Fruit fly (Drosophila melanogaster) whole organism, wandering third instar larva: ENCODE data around the gene CG31093.

Experiments used
- Abd-B ChIP-seq: fragments of >200 bp; optimal IDR thresholded peaks from 2 replicates; lab custom pipeline; 2017; ENCODE audit warnings: missing biosample characterization, missing genetic modification characterization
- CG32264 ChIP-seq: fragments of 200-800 bp; sonication (Bioruptor generic); optimal IDR thresholded peaks from 2 replicates; lab custom pipeline; 2016; ENCODE audit warnings: missing biosample characterization, missing genetic modification characterization
- CG9705 ChIP-seq: fragments of 200-800 bp; sonication (Bioruptor generic); optimal IDR thresholded peaks from 2 replicates; lab custom pipeline; 2018; ENCODE audit warnings: missing biosample characterization, mild to moderate bottlenecking, missing genetic modification characterization
- CrebA ChIP-seq: fragments of 200-800 bp; sonication (Bioruptor generic); optimal IDR thresholded peaks from 2 replicates; lab custom pipeline; 2016; ENCODE audit warnings: missing biosample characterization, mild to moderate bottlenecking, missing genetic modification characterization, borderline replicate concordance
- Dfd ChIP-seq: fragments of >200 bp; optimal IDR thresholded peaks from 2 replicates; lab custom pipeline; 2017; ENCODE audit warnings: missing biosample characterization, missing genetic modification characterization
- Dif ChIP-seq: fragments of 200-275, 200-300 bp; sonication (Bioruptor generic); optimal IDR thresholded peaks from 2 replicates; lab custom pipeline; 2018; ENCODE audit warnings: missing biosample characterization, missing genetic modification characterization; ENCODE audit not compliant: partially characterized antibody
- GATAd ChIP-seq: sonication (Bioruptor generic); optimal IDR thresholded peaks from 2 replicates; lab custom pipeline; 2016; ENCODE audit warnings: missing biosample characterization, missing genetic modification characterization
- HLH106 ChIP-seq: fragments of 200-800 bp; optimal IDR thresholded peaks from 3 replicates; lab custom pipeline; 2019; ENCODE audit warnings: missing biosample characterization, mild to moderate bottlenecking, missing genetic modification characterization, moderate library complexity
- Hnf4 ChIP-seq: fragments of 200-800 bp; sonication (Bioruptor generic); optimal IDR thresholded peaks from 2 replicates; lab custom pipeline; 2016; ENCODE audit warnings: missing biosample characterization, mild to moderate bottlenecking, missing genetic modification characterization
- Hr83 ChIP-seq: fragments of 200-300 bp; sonication (Bioruptor generic); optimal IDR thresholded peaks from 2 replicates; lab custom pipeline; 2016; ENCODE audit warnings: missing biosample characterization, mild to moderate bottlenecking, missing genetic modification characterization, moderate library complexity; ENCODE audit not compliant: poor library complexity, severe bottlenecking
- Jra ChIP-seq: sonication (Bioruptor generic); optimal IDR thresholded peaks from 2 replicates; lab custom pipeline; 2016; ENCODE audit warnings: missing biosample characterization, missing genetic modification characterization
- Myc ChIP-seq: fragments of >200 bp; optimal IDR thresholded peaks from 2 replicates; lab custom pipeline; 2017
- N ChIP-seq: fragments of >200 bp; optimal IDR thresholded peaks from 2 replicates; lab custom pipeline; 2018; ENCODE audit warnings: missing biosample characterization, missing external identifiers, missing genetic modification characterization
- OdsH ChIP-seq: fragments of 200-800 bp; sonication (Bioruptor generic); optimal IDR thresholded peaks from 2 replicates; lab custom pipeline; 2016; ENCODE audit warnings: missing biosample characterization, mild to moderate bottlenecking, missing genetic modification characterization
- Rel ChIP-seq, 2 experiments: fragments of 200-800 bp; sonication (Bioruptor generic) in 1 of 2; optimal IDR thresholded peaks; 2 replicates in 1 of 2; 3 replicates in 1 of 2; lab custom pipeline; 2016 to 2019; ENCODE audit warnings: mild to moderate bottlenecking in 2 of 2, missing biosample characterization in 2 of 2, missing genetic modification characterization in 2 of 2, moderate library complexity in 1 of 2
- Sp1 ChIP-seq: fragments of 200-800 bp; sonication (Bioruptor generic); optimal IDR thresholded peaks from 3 replicates; lab custom pipeline; 2019; ENCODE audit warnings: missing biosample characterization, mild to moderate bottlenecking, missing genetic modification characterization, moderate library complexity
- br ChIP-seq: fragments of 200-800 bp; sonication (Bioruptor generic); optimal IDR thresholded peaks from 2 replicates; lab custom pipeline; 2016; ENCODE audit warnings: missing biosample characterization, missing genetic modification characterization
- brk ChIP-seq: fragments of 200-800 bp; sonication (Bioruptor generic); optimal IDR thresholded peaks from 2 replicates; lab custom pipeline; 2016; ENCODE audit warnings: missing biosample characterization, mild to moderate bottlenecking, missing genetic modification characterization
- dl ChIP-seq, 2 experiments: fragments of 175-275, 200-275 bp in 1 of 2; fragments of 200-275 bp in 1 of 2; sonication (Bioruptor generic); optimal IDR thresholded peaks; lab custom pipeline; 2018; ENCODE audit warnings: mild to moderate bottlenecking in 2 of 2, missing biosample characterization in 2 of 2, missing genetic modification characterization in 2 of 2, moderate library complexity in 2 of 2; ENCODE audit not compliant: partially characterized antibody in 2 of 2, insufficient read depth in 1 of 2
- dmrt93B ChIP-seq: fragments of 200-800 bp; sonication (Bioruptor generic); optimal IDR thresholded peaks from 2 replicates; lab custom pipeline; 2018; ENCODE audit warnings: missing biosample characterization, mild to moderate bottlenecking, missing genetic modification characterization
- ey ChIP-seq: fragments of 200-800 bp; sonication (Bioruptor generic); optimal IDR thresholded peaks from 2 replicates; lab custom pipeline; 2016; ENCODE audit warnings: missing biosample characterization, missing genetic modification characterization
- foxo ChIP-seq, 2 experiments: fragments of 200-800 bp; sonication (Bioruptor generic); optimal IDR thresholded peaks; 2 replicates in 1 of 2; 3 replicates in 1 of 2; lab custom pipeline; 2016 to 2017; ENCODE audit warnings: missing biosample characterization in 2 of 2, missing genetic modification characterization in 2 of 2
- fru ChIP-seq: fragments of 200-800 bp; sonication (Bioruptor generic); optimal IDR thresholded peaks from 3 replicates; lab custom pipeline; 2016; ENCODE audit warnings: missing biosample characterization, mild to moderate bottlenecking, missing genetic modification characterization
- h ChIP-seq: fragments of 200-800 bp; sonication (Bioruptor generic); optimal IDR thresholded peaks from 3 replicates; lab custom pipeline; 2016; ENCODE audit warnings: missing biosample characterization, mild to moderate bottlenecking, missing genetic modification characterization
- jim ChIP-seq: fragments of 175-275, 200-325 bp; sonication (Bioruptor generic); optimal IDR thresholded peaks from 2 replicates; lab custom pipeline; 2016; ENCODE audit warnings: missing biosample characterization, mild to moderate bottlenecking, missing genetic modification characterization
- lola ChIP-seq: fragments of >200 bp; optimal IDR thresholded peaks from 2 replicates; lab custom pipeline; 2017; ENCODE audit warnings: missing biosample characterization, missing genetic modification characterization
- pan ChIP-seq: fragments of >200 bp; optimal IDR thresholded peaks from 2 replicates; lab custom pipeline; 2017
- psq ChIP-seq: fragments of 200-800 bp; sonication (Bioruptor generic); optimal IDR thresholded peaks from 3 replicates; lab custom pipeline; 2017; ENCODE audit warnings: missing biosample characterization, mild to moderate bottlenecking, missing genetic modification characterization, moderate library complexity
- rgr ChIP-seq: fragments of 200-800 bp; sonication (Bioruptor generic); optimal IDR thresholded peaks from 3 replicates; lab custom pipeline; 2016; ENCODE audit warnings: missing biosample characterization, mild to moderate bottlenecking, missing genetic modification characterization
- sv ChIP-seq: fragments of 200-800 bp; sonication (Bioruptor generic); optimal IDR thresholded peaks from 3 replicates; lab custom pipeline; 2016; ENCODE audit warnings: missing biosample characterization, missing genetic modification characterization
- tai ChIP-seq: sonication (Bioruptor generic); optimal IDR thresholded peaks from 2 replicates; lab custom pipeline; 2016; ENCODE audit warnings: missing biosample characterization, missing genetic modification characterization
- usp ChIP-seq: fragments of >200 bp; optimal IDR thresholded peaks from 2 replicates; lab custom pipeline; 2017; ENCODE audit warnings: missing biosample characterization, missing genetic modification characterization
- woc ChIP-seq: sonication (Bioruptor generic); optimal IDR thresholded peaks from 2 replicates; lab custom pipeline; 2016; ENCODE audit warnings: missing biosample characterization, mild to moderate bottlenecking, missing genetic modification characterization

CG31093 gene

DNA sequence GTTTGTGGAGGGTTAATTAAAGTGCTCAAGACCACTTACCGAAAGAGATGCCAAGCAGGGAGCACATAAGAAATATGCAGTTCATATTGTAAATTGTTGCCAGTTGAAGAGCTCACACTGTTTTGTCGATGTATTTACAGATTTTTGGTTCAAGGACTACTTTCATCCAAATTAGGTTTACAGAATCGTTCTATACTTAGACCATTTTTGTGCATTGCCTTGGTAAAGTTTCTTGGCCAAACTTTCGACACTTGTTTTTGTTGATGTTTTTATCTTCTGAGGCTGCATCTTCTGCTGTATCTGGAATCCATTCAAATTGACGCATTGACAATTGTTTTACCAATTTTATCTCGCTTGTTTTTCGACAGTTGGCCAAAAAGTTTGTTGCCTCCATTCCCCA, at the start of gene CG31093:
Gene CG31093, minus strand, starts transcription at position 101 of the 400 bp plus-strand sequence.
- no peak for TF ChIP-seq woc (GFP tag; lab: Kevin White, UChicago)
- TF ChIP-seq Myc (lab: Kevin White, UChicago) = no peak
- no peak for TF ChIP-seq Dif (GFP tag; lab: Kevin White, UChicago)
- no peak for TF ChIP-seq OdsH
- TF ChIP-seq pan (lab: Kevin White, UChicago) = no peak
- no peak for TF ChIP-seq CG32264
- TF ChIP-seq Rel (GFP tag; optimal IDR thresholded peaks at IDR 0.05; lab: Kevin White, UChicago) = no peak
- no peak for TF ChIP-seq Rel (tag; optimal IDR thresholded peaks at IDR 0.05; lab: Kevin White, UChicago)

DNA sequence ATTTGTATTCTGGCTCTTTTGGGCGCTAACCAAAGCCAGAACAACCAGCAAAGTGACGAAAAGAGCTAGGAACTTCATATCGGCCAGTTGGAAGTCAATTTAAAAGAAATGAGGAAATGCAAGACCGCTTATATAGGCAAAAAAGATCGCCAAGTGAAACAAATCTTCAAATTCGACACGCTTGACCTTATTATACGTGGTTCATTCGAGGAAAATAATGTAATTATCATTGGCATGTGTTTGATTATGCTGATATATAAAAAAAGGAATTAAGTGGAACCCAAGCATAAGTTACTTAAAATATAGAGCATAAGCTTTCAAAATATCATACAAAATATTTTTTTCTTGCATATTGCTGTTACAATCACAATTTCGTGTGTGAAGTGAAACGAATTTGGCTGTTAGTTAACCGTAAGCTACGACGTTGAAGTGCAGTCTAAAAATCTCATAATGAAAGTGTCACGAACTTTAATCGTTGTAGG, 41.6 kb upstream of the CG31093 start, which contains the start of the genes Mst57Da and alpha4GT2:
Gene Mst57Da, minus strand, starts transcription at position 101 of the 482 bp plus-strand sequence.
Gene alpha4GT2, plus strand, starts transcription at position 432 of the 482 bp plus-strand sequence.
- TF ChIP-seq psq (GFP tag; lab: Kevin White, UChicago) = no peak
- TF ChIP-seq, all 38 proteins: peak for 0

DNA sequence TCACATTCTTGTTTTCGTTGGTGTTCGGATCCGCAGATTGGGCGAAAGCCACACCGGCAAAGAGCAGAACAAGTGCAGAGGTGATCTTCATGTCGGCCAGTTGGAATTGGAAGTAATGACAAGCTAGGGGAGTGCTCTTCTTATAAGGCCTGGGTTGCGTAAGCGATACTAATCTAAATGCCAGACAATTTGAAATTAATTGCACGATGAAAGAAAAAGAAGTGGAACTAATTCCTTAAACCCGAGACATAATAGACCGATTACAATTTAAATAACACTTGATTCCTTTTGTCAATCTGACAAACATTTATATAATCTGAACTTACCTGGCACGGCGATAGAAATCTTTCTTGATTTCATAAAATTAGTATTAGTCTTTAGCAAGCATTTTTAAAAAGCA, 40.5 kb upstream of the CG31093 start, which contains the start of gene Mst57Db:
Gene Mst57Db, minus strand, starts transcription at position 101 of the 400 bp plus-strand sequence.
- TF ChIP-seq sv (GFP tag; lab: Kevin White, UChicago) (no peak), usp (GFP tag; lab: Kevin White, UChicago) (no peak), HLH106 (no peak), brk (GFP tag; lab: Kevin White, UChicago) (no peak), CG9705 (GFP tag; lab: Kevin White, UChicago) (no peak), Hr83 (GFP tag; lab: Kevin White, UChicago) (no peak), Myc (lab: Kevin White, UChicago) (no peak), OdsH (no peak), Abd-B (GFP tag; lab: Kevin White, UChicago) (no peak), GATAd (GFP tag; lab: Kevin White, UChicago) (no peak), lola (no peak), woc (GFP tag; lab: Kevin White, UChicago) (no peak), dmrt93B (no peak), Rel (GFP tag; optimal IDR thresholded peaks at IDR 0.05; lab: Kevin White, UChicago) (no peak), Rel (tag; optimal IDR thresholded peaks at IDR 0.05; lab: Kevin White, UChicago) (no peak)
- TF ChIP-seq, all 38 proteins: peak for 0

DNA sequence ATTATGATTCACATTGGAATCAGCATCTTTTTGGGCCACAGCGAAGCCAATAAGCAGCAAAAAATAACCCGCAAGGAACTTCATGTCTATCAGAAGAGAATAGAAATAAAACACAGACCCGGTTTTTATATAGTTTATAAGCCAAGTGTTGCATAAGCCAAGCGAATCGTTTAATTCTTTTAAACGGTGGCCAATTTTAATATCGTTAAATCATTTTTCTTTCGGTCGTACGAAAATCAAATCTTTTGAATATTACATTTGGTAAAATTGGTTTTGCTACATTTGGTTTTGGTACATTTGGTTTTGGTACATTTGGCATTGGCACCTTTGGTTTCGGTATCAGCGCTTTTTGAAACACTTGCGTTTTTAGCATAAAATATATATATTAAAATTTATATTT, 39.9 kb upstream of the CG31093 start, which contains the start of gene Sfp96F:
Gene Sfp96F, minus strand, starts transcription at position 101 of the 400 bp plus-strand sequence.
- no peak for TF ChIP-seq CG9705 (GFP tag; lab: Kevin White, UChicago)
- TF ChIP-seq N (GFP tag; lab: Kevin White, UChicago) = no peak
- TF ChIP-seq br = no peak
- no peak for TF ChIP-seq CG32264
- TF ChIP-seq Hr83 (GFP tag; lab: Kevin White, UChicago) = no peak
- TF ChIP-seq brk (GFP tag; lab: Kevin White, UChicago) = no peak
- TF ChIP-seq Sp1 = no peak
- TF ChIP-seq h (GFP tag; lab: Kevin White, UChicago) = no peak

DNA sequence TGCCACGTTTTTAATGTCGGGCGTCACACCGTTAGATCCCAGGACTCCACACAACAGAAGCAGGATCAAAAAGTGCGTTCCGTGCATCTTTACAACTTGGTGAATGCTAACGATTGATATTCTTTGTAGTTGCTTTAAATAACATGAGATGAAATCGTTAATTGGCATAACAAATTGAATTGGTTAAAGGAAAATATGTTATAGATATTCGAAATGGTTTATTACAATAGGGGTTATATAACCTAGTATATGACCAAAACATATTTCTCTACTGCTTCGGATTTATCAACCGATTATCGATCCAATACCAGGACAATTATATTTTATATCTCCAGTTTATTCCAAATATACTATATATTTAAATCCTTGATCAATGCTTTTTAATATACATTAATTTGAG, 39.3 kb upstream of the CG31093 start, which contains the start of gene Mst57Dc:
Gene Mst57Dc, minus strand, starts transcription at position 101 of the 400 bp plus-strand sequence.
- TF ChIP-seq CG9705 (GFP tag; lab: Kevin White, UChicago) (no peak), brk (GFP tag; lab: Kevin White, UChicago) (no peak), sv (GFP tag; lab: Kevin White, UChicago) (no peak), usp (GFP tag; lab: Kevin White, UChicago) (no peak), foxo (GFP tag; optimal IDR thresholded peaks at IDR 0.05; lab: Kevin White, UChicago) (no peak), dmrt93B (no peak), lola (no peak), Dif (GFP tag; lab: Kevin White, UChicago) (no peak), br (no peak), pan (lab: Kevin White, UChicago) (no peak), dl (GFP tag; optimal IDR thresholded peaks at IDR 0.05; lab: Kevin White, UChicago; ENCODE audit: insufficient read depth in 1 of 2, partially characterized antibody in 2 of 2) (no peak), Dfd (GFP tag; lab: Kevin White, UChicago) (no peak), ey (no peak)

DNA sequence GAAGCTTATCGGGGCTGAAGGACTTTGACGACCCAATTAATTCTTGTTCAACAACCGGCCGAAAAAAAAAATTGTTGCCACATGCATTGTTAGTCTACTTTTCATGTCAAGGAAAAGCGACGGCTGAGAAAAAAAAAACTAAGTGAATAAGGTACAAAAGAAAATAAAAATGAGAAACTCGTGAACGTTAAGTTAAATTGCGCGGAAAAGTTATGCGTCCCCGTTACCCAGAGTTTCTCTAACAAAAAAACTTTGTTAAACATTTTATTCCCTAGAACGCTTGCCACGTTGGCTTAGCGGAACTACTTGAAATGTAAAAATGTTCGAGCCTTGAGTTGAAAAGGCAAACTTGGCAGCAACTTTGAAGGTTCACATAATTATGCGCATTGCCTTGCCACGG, 24.9 kb upstream of the CG31093 start, which contains the start of gene CG14354:
Gene CG14354, plus strand, starts transcription at position 301 of the 400 bp plus-strand sequence.
- no peak for TF ChIP-seq HLH106
- no peak for TF ChIP-seq Rel (GFP tag; optimal IDR thresholded peaks at IDR 0.05; lab: Kevin White, UChicago)
- no peak for TF ChIP-seq Rel (tag; optimal IDR thresholded peaks at IDR 0.05; lab: Kevin White, UChicago)
- no peak for TF ChIP-seq brk (GFP tag; lab: Kevin White, UChicago)
- no peak for TF ChIP-seq CG9705 (GFP tag; lab: Kevin White, UChicago)
- TF ChIP-seq CrebA (GFP tag; lab: Kevin White, UChicago) = no peak
- no peak for TF ChIP-seq ey
- TF ChIP-seq dl (GFP tag; optimal IDR thresholded peaks at IDR 0.05; lab: Kevin White, UChicago; ENCODE audit: insufficient read depth in 1 of 2, partially characterized antibody in 2 of 2) = no peak
- TF ChIP-seq jim (GFP tag; lab: Kevin White, UChicago) = no peak
- TF ChIP-seq rgr = no peak
- TF ChIP-seq woc (GFP tag; lab: Kevin White, UChicago) = no peak
- TF ChIP-seq Jra (GFP tag; lab: Kevin White, UChicago) = no peak
- no peak for TF ChIP-seq Hnf4
- no peak for TF ChIP-seq tai (GFP tag; lab: Kevin White, UChicago)
- TF ChIP-seq h (GFP tag; lab: Kevin White, UChicago) = no peak
- TF ChIP-seq Dif (GFP tag; lab: Kevin White, UChicago) = no peak
- TF ChIP-seq lola = no peak
- no peak for TF ChIP-seq fru (GFP tag; lab: Kevin White, UChicago)
